Fruit fly (Drosophila melanogaster): ENCODE results near the gene Mrp4.

Mrp4 gene

dm6 chr3R:11613252-11614036 is 44.4 kb downstream of the Mrp4 start (continued):
- TF ChIP-seq Dad (GFP tag; optimal IDR thresholded peaks at IDR 0.05), result peak; percentile 47
- TF ChIP-seq lov (optimal IDR thresholded peaks at IDR 0.05), result no peak
- peak; percentile 72; the same call in 1 of the 3 replicates for TF ChIP-seq lov (GFP tag; IDR thresholded peaks at IDR 0.05)
- TF ChIP-seq CG33213 (GFP tag; optimal IDR thresholded peaks at IDR 0.05), result peak; percentile 84
- TF ChIP-seq CG17359 (tag; optimal IDR thresholded peaks at IDR 0.05), result peak; percentile 41
- no peak; the same call in 1 of the 2 replicates for TF ChIP-seq crol (GFP tag; IDR thresholded peaks at IDR 0.05)
- TF ChIP-seq Hmr (GFP tag; optimal IDR thresholded peaks at IDR 0.05), result peak; percentile 46
- TF ChIP-seq ro (GFP tag; IDR thresholded peaks at IDR 0.05), result no peak
- peak; percentile 46; the same call in 1 of the 3 replicates for TF ChIP-seq CG16813 (GFP tag; IDR thresholded peaks at IDR 0.05; ENCODE audit: partially characterized antibody)
- TF ChIP-seq ind (GFP tag; optimal IDR thresholded peaks at IDR 0.05), result peak; percentile 21
- peak; percentile 66 for TF ChIP-seq CG10366 (GFP tag; IDR thresholded peaks at IDR 0.05)
- TF ChIP-seq gfzf (GFP tag; optimal IDR thresholded peaks at IDR 0.05), result peak; percentile 3
- TF ChIP-seq HmgZ (tag; optimal IDR thresholded peaks at IDR 0.05), result peak; percentile 75
- TF ChIP-seq Atf6 (GFP tag; IDR thresholded peaks at IDR 0.05), result no peak
- TF ChIP-seq Scr (GFP tag; IDR thresholded peaks at IDR 0.05; ENCODE audit: partially characterized antibody), result peak; percentile 28; the same call in 1 of the 2 replicates
- TF ChIP-seq Sry-β (GFP tag; optimal IDR thresholded peaks at IDR 0.05), result no peak
- peak; percentile 42 for TF ChIP-seq CG17385 (GFP tag; optimal IDR thresholded peaks at IDR 0.05)
- peak; percentile 78 for TF ChIP-seq dysf (GFP tag; IDR thresholded peaks at IDR 0.05)
- no peak for TF ChIP-seq Neu2 (GFP tag; optimal IDR thresholded peaks at IDR 0.05; ENCODE audit: borderline replicate concordance)
- TF ChIP-seq CG14667 (GFP tag; IDR thresholded peaks at IDR 0.05), result peak; percentile 73
- TF ChIP-seq fru (optimal IDR thresholded peaks at IDR 0.05), result no peak
- TF ChIP-seq dmrt11E (tag; optimal IDR thresholded peaks at IDR 0.05), result peak; percentile 61
- peak; percentile 59 for TF ChIP-seq ssp (GFP tag; IDR thresholded peaks at IDR 0.05)
- peak; percentile 45 for TF ChIP-seq CG11398 (GFP tag; optimal IDR thresholded peaks at IDR 0.05)
- TF ChIP-seq pita (GFP tag; optimal IDR thresholded peaks at IDR 0.05), result peak; percentile 54
- peak; percentile 67 for TF ChIP-seq CG3847 (GFP tag; IDR thresholded peaks at IDR 0.05)
- peak; percentile 35 for TF ChIP-seq tup (GFP tag; optimal IDR thresholded peaks at IDR 0.05)
- no peak for TF ChIP-seq CG32767 (GFP tag; IDR thresholded peaks at IDR 0.05)
- TF ChIP-seq bowl (GFP tag; IDR thresholded peaks at IDR 0.05), result no peak
- TF ChIP-seq zf30C (GFP tag; optimal IDR thresholded peaks at IDR 0.05), result no peak
- TF ChIP-seq grau (tag; optimal IDR thresholded peaks at IDR 0.05), result peak; percentile 64
- TF ChIP-seq Ssrp (tag; optimal IDR thresholded peaks at IDR 0.05), result peak; percentile 45
- no peak for TF ChIP-seq Drgx (GFP tag; IDR thresholded peaks at IDR 0.05)
- TF ChIP-seq Gug (GFP tag; IDR thresholded peaks at IDR 0.05), result peak; percentile 74
- no peak for TF ChIP-seq run (tag; optimal IDR thresholded peaks at IDR 0.05)
- TF ChIP-seq nmo (GFP tag; optimal IDR thresholded peaks at IDR 0.05), result peak; percentile 66
- TF ChIP-seq nerfin-2 (GFP tag; IDR thresholded peaks at IDR 0.05; ENCODE audit: partially characterized antibody), result no peak
- TF ChIP-seq hkb (optimal IDR thresholded peaks at IDR 0.05), result peak; percentile 64
- no peak for TF ChIP-seq hkb (GFP tag; IDR thresholded peaks at IDR 0.05)
- TF ChIP-seq klu (GFP tag; IDR thresholded peaks at IDR 0.05), result no peak
- peak; percentile 55 for TF ChIP-seq CG31388 (GFP tag; optimal IDR thresholded peaks at IDR 0.05)
- TF ChIP-seq inv (GFP tag; IDR thresholded peaks at IDR 0.05; ENCODE audit: partially characterized antibody), result peak; percentile 40; the same call in 1 of the 2 replicates
- no peak for TF ChIP-seq CG8924 (tag; optimal IDR thresholded peaks at IDR 0.05)
- TF ChIP-seq Atf-2 (GFP tag; optimal IDR thresholded peaks at IDR 0.05), result peak; percentile 62
- TF ChIP-seq CG6689 (GFP tag; IDR thresholded peaks at IDR 0.05), result 0 out of 2 replicates have a peak, but pooled peaks have one; percentile 37
- no peak for TF ChIP-seq D19B (GFP tag; optimal IDR thresholded peaks at IDR 0.05)
- peak; percentile 43 for TF ChIP-seq CG12659 (GFP tag; optimal IDR thresholded peaks at IDR 0.05)
- no peak for TF ChIP-seq CG4707 (GFP tag; optimal IDR thresholded peaks at IDR 0.05)
- TF ChIP-seq CG1233 (GFP tag; optimal IDR thresholded peaks at IDR 0.05), result peak; percentile 44
- TF ChIP-seq Usf (GFP tag; optimal IDR thresholded peaks at IDR 0.05), result no peak
